In genomic region chrIII:13317383-13317911, ce11 we compare ENCODE assay signal across 4 worm cellular contexts.
TF ChIP-seq lines count a peak whose summit lies in the region.

No protein-coding gene starts in this region.

TF ChIP-seq in whole organism, L1 larva, 84 proteins besides CTCF, POLR2A, EP300 and RAD21:
- TF ChIP-seq efl-1 (optimal IDR thresholded peaks at IDR 0.05; lab: Kevin White, UChicago) (no peak), efl-1 (GFP tag; optimal IDR thresholded peaks at IDR 0.05 in 1 of 2; lab: Kevin White, UChicago) (peak; percentile 37 to 58), tbx-2 (tag; optimal IDR thresholded peaks at IDR 0.05; lab: Kevin White, UChicago) (no peak)

TF ChIP-seq in whole organism, L3 larva, 47 proteins besides CTCF, POLR2A, EP300 and RAD21:
- TF ChIP-seq jun-1 (tag; optimal IDR thresholded peaks at IDR 0.05; lab: Kevin White, UChicago) (no peak), nfya-1 (tag; optimal IDR thresholded peaks at IDR 0.05; lab: Kevin White, UChicago; ENCODE audit: insufficient read depth) (peak; percentile 58), nhr-25 (tag; optimal IDR thresholded peaks at IDR 0.05; lab: Kevin White, UChicago) (no peak)

TF ChIP-seq in whole organism, L4 larva, 104 proteins besides CTCF, POLR2A, EP300 and RAD21:
- peak; percentile 95 for TF ChIP-seq aha-1 (tag; lab: Kevin White, UChicago)
- no peak for TF ChIP-seq nhr-111 (GFP tag; optimal IDR thresholded peaks at IDR 0.05; lab: Kevin White, UChicago)
- no peak for TF ChIP-seq nhr-28 (tag; optimal IDR thresholded peaks at IDR 0.05; lab: Kevin White, UChicago)
- no peak for TF ChIP-seq mes-2 (tag; optimal IDR thresholded peaks at IDR 0.05; lab: Kevin White, UChicago; ENCODE audit: poor library complexity, severe bottlenecking)
- no peak for TF ChIP-seq mxl-3 (GFP tag; optimal IDR thresholded peaks at IDR 0.05; lab: Kevin White, UChicago)
- TF ChIP-seq ceh-32 (tag; optimal IDR thresholded peaks at IDR 0.05; lab: Kevin White, UChicago; ENCODE audit: poor library complexity): no peak
TF ChIP-seq in whole organism, L4 larva: peak in this region for 1.

TF ChIP-seq in whole organism, late embryonic, 69 proteins besides CTCF, POLR2A, EP300 and RAD21:
- TF ChIP-seq nhr-232 (tag; optimal IDR thresholded peaks at IDR 0.05; lab: Kevin White, UChicago) (no peak), mec-3 (tag; optimal IDR thresholded peaks at IDR 0.05; lab: Kevin White, UChicago; ENCODE audit: borderline replicate concordance) (no peak), unc-86 (tag; optimal IDR thresholded peaks at IDR 0.05; lab: Kevin White, UChicago) (no peak), elt-4 (tag; optimal IDR thresholded peaks at IDR 0.05; lab: Kevin White, UChicago) (no peak), che-1 (tag; optimal IDR thresholded peaks at IDR 0.05; lab: Kevin White, UChicago) (no peak), nfya-1 (tag; optimal IDR thresholded peaks at IDR 0.05; lab: Kevin White, UChicago) (peak; percentile 53)

Comparison
In these comparisons a context has a peak if more than half of its experiments do, and no peak if none do; other contexts are left out.
1. Of the 29 proteins assayed by ChIP-seq in both whole organism, L4 larva and whole organism, L1 larva: peak only in whole organism, L4 larva: aha-1; only in whole organism, L1 larva: none; in both: none; in neither: 28.